Fruit fly (Drosophila melanogaster) whole organism, embryonic: ENCODE data around the gene jdp.

Source experiments
- Abd-B ChIP-seq: fragments of 200-800 bp; sonication (Bioruptor generic); optimal IDR thresholded peaks from 2 replicates; lab custom pipeline; 2018; ENCODE audit warnings: missing biosample characterization, mild to moderate bottlenecking, missing genetic modification characterization, moderate library complexity
- Ada2b ChIP-seq: fragments of 200-800 bp; sonication (Bioruptor generic); IDR thresholded peaks from 2 replicates; pipeline ENCODE4 v1.3.6; 2022; ENCODE audit warnings: missing biosample characterization, missing genetic modification characterization
- Atf6 ChIP-seq: fragments of 200-800 bp; sonication (Bioruptor generic); IDR thresholded peaks from 2 replicates; pipeline ENCODE4 v1.3.6; 2022; ENCODE audit warnings: missing biosample characterization, missing genetic modification characterization
- BtbVII ChIP-seq: fragments of 200-800 bp; sonication (Bioruptor generic); optimal IDR thresholded peaks from 3 replicates; lab custom pipeline; 2017; ENCODE audit warnings: missing biosample characterization, mild to moderate bottlenecking, missing genetic modification characterization
- Bteb2 ChIP-seq: fragments of 200-800 bp; sonication (Bioruptor generic); optimal IDR thresholded peaks from 2 replicates; lab custom pipeline; 2016; ENCODE audit warnings: missing biosample characterization, missing genetic modification characterization
- CG11093 ChIP-seq: fragments of 200-800 bp; sonication (Bioruptor generic); IDR thresholded peaks from 3 replicates; pipeline ENCODE4 v1.3.6; 2022; ENCODE audit warnings: missing biosample characterization, missing genetic modification characterization
- CG12104 ChIP-seq: fragments of 200-800 bp; sonication (Bioruptor generic); optimal IDR thresholded peaks from 3 replicates; lab custom pipeline; 2016; ENCODE audit warnings: missing biosample characterization, missing genetic modification characterization
- CG12391 ChIP-seq: fragments of 200-800 bp; sonication (Bioruptor generic); optimal IDR thresholded peaks from 3 replicates; lab custom pipeline; 2018; ENCODE audit warnings: missing biosample characterization, mild to moderate bottlenecking, missing genetic modification characterization, moderate library complexity
- CG12942 ChIP-seq: fragments of 200-800 bp; sonication (Bioruptor generic); optimal IDR thresholded peaks from 3 replicates; lab custom pipeline; 2016; ENCODE audit warnings: missing biosample characterization, missing genetic modification characterization
- CG13424 ChIP-seq: fragments of 200-800 bp; sonication (Bioruptor generic); optimal IDR thresholded peaks from 2 replicates; lab custom pipeline; 2019; ENCODE audit warnings: missing biosample characterization, mild to moderate bottlenecking, missing genetic modification characterization, moderate library complexity
- CG14860 ChIP-seq: fragments of 200-800 bp; sonication (Bioruptor generic); IDR thresholded peaks from 3 replicates; pipeline ENCODE4 v1.3.6; 2022; ENCODE audit warnings: missing biosample characterization, missing genetic modification characterization; ENCODE audit not compliant: partially characterized antibody
- CG1602 ChIP-seq: fragments of 200-800 bp; sonication (Bioruptor generic); optimal IDR thresholded peaks from 3 replicates; lab custom pipeline; 2016; ENCODE audit warnings: missing biosample characterization, missing genetic modification characterization
- CG17385 ChIP-seq: fragments of 200-800 bp; sonication (Bioruptor generic); optimal IDR thresholded peaks from 3 replicates; lab custom pipeline; 2018; ENCODE audit warnings: missing biosample characterization, mild to moderate bottlenecking, missing genetic modification characterization
- CG17802 ChIP-seq: fragments of 200-800 bp; sonication (Bioruptor generic); optimal IDR thresholded peaks from 2 replicates; lab custom pipeline; 2018; ENCODE audit warnings: missing biosample characterization, mild to moderate bottlenecking, missing genetic modification characterization, moderate library complexity
- CG18262 ChIP-seq: fragments of 200-800 bp; optimal IDR thresholded peaks from 3 replicates; lab custom pipeline; 2019; ENCODE audit warnings: missing biosample characterization, mild to moderate bottlenecking, missing genetic modification characterization, moderate library complexity
- CG32767 ChIP-seq: fragments of 200-800 bp; sonication (Bioruptor generic); IDR thresholded peaks from 2 replicates; pipeline ENCODE4 v1.3.6; 2022; ENCODE audit warnings: missing biosample characterization, missing genetic modification characterization
- CG3281 ChIP-seq: fragments of 200-800 bp; sonication (Bioruptor generic); optimal IDR thresholded peaks from 3 replicates; lab custom pipeline; 2017; ENCODE audit warnings: missing biosample characterization, mild to moderate bottlenecking, missing genetic modification characterization
- CG34376 ChIP-seq: fragments of 200-800 bp; sonication (Bioruptor generic); optimal IDR thresholded peaks from 2 replicates; lab custom pipeline; 2018; ENCODE audit warnings: missing biosample characterization, mild to moderate bottlenecking, missing genetic modification characterization
- CG4282 ChIP-seq: fragments of 200-800 bp; sonication (Bioruptor generic); optimal IDR thresholded peaks from 2 replicates; lab custom pipeline; 2016; ENCODE audit warnings: missing biosample characterization, missing genetic modification characterization
- CG5245 ChIP-seq: fragments of 200-800 bp; sonication (Bioruptor generic); optimal IDR thresholded peaks from 3 replicates; lab custom pipeline; 2016; ENCODE audit warnings: missing biosample characterization, missing genetic modification characterization
- CG6175 ChIP-seq: fragments of 200-800 bp; sonication (Bioruptor generic); IDR thresholded peaks from 3 replicates; pipeline ENCODE4 v1.3.6; 2022; ENCODE audit warnings: missing biosample characterization, missing genetic modification characterization
- CG6254 ChIP-seq: fragments of 200-800 bp; sonication (Bioruptor generic); optimal IDR thresholded peaks from 3 replicates; lab custom pipeline; 2017; ENCODE audit warnings: mild to moderate bottlenecking, missing biosample characterization, missing genetic modification reagents, missing genetic modification characterization
- CG8944 ChIP-seq: fragments of 200-800 bp; sonication (Bioruptor generic); optimal IDR thresholded peaks from 3 replicates; lab custom pipeline; 2016; ENCODE audit warnings: missing biosample characterization, missing genetic modification characterization
- CG9727 ChIP-seq: fragments of 200-800 bp; sonication (Bioruptor generic); optimal IDR thresholded peaks from 3 replicates; lab custom pipeline; 2017; ENCODE audit warnings: missing biosample characterization, mild to moderate bottlenecking, missing genetic modification characterization
- D19A ChIP-seq: fragments of 200-800 bp; optimal IDR thresholded peaks from 3 replicates; lab custom pipeline; 2019; ENCODE audit warnings: missing biosample characterization, mild to moderate bottlenecking, missing genetic modification characterization, moderate library complexity
- Dek ChIP-seq: fragments of 200-800 bp; sonication (Bioruptor generic); optimal IDR thresholded peaks from 3 replicates; lab custom pipeline; 2019; ENCODE audit warnings: missing biosample characterization, mild to moderate bottlenecking, missing genetic modification characterization, moderate library complexity
- Dip3 ChIP-seq: fragments of 200-800 bp; sonication (Bioruptor generic); optimal IDR thresholded peaks from 3 replicates; lab custom pipeline; 2016; ENCODE audit warnings: missing biosample characterization, missing genetic modification characterization
- E2f1 ChIP-seq: fragments of 200-800 bp; sonication (Bioruptor generic); IDR thresholded peaks from 2 replicates; pipeline ENCODE4 v1.3.6; 2022; ENCODE audit warnings: missing biosample characterization, missing genetic modification characterization
- Fer3 ChIP-seq: fragments of 200-800 bp; sonication (Bioruptor generic); optimal IDR thresholded peaks from 2 replicates; lab custom pipeline; 2018; ENCODE audit warnings: missing biosample characterization, mild to moderate bottlenecking, missing genetic modification characterization, moderate library complexity
- Hr39 ChIP-seq: fragments of >200 bp; optimal IDR thresholded peaks from 2 replicates; lab custom pipeline; 2017
- MESR4 ChIP-seq: fragments of 200-800 bp; sonication (Bioruptor generic); optimal IDR thresholded peaks from 2 replicates; lab custom pipeline; 2018; ENCODE audit warnings: missing biosample characterization, mild to moderate bottlenecking, missing genetic modification characterization, moderate library complexity
- Meics ChIP-seq: fragments of 200-800 bp; sonication (Bioruptor generic); optimal IDR thresholded peaks from 2 replicates; lab custom pipeline; 2017; ENCODE audit warnings: missing biosample characterization, mild to moderate bottlenecking, missing genetic modification characterization
- Myb ChIP-seq: fragments of 200-800 bp; sonication (Bioruptor generic); optimal IDR thresholded peaks from 2 replicates; lab custom pipeline; 2016; ENCODE audit warnings: missing biosample characterization, missing genetic modification characterization
- Nf-YB ChIP-seq: fragments of 200-800 bp; sonication (Bioruptor generic); optimal IDR thresholded peaks from 3 replicates; lab custom pipeline; 2019; ENCODE audit warnings: missing biosample characterization, mild to moderate bottlenecking, missing genetic modification characterization, moderate library complexity
- bcd ChIP-seq: fragments of 200-800 bp; sonication (Bioruptor generic); optimal IDR thresholded peaks from 2 replicates; lab custom pipeline; 2017; ENCODE audit warnings: missing biosample characterization, mild to moderate bottlenecking, missing genetic modification characterization
- btn ChIP-seq: fragments of 200-800 bp; sonication (Bioruptor generic); optimal IDR thresholded peaks from 2 replicates; lab custom pipeline; 2016; ENCODE audit warnings: missing biosample characterization, missing genetic modification characterization
- chinmo ChIP-seq: fragments of 200-800 bp; sonication (Bioruptor generic); IDR thresholded peaks from 4 replicates; pipeline ENCODE4 v1.3.6; 2022; ENCODE audit warnings: missing biosample characterization, missing genetic modification characterization; ENCODE audit not compliant: partially characterized antibody
- disco-r ChIP-seq: fragments of 200-800 bp; sonication (Bioruptor generic); optimal IDR thresholded peaks from 2 replicates; lab custom pipeline; 2016; ENCODE audit warnings: missing biosample characterization, missing genetic modification characterization
- eve ChIP-seq, 2 experiments: fragments of >200 bp; optimal IDR thresholded peaks; 2 replicates each; lab custom pipeline; 2017; ENCODE audit warnings: missing biosample characterization in 2 of 2, missing genetic modification characterization in 2 of 2
- gce ChIP-seq: fragments of 200-800 bp; sonication (Bioruptor generic); IDR thresholded peaks from 3 replicates; pipeline ENCODE4 v1.3.6; 2022; ENCODE audit warnings: missing biosample characterization, missing genetic modification characterization
- jumu ChIP-seq: fragments of 200-800 bp; sonication (Bioruptor generic); optimal IDR thresholded peaks from 3 replicates; lab custom pipeline; 2016; ENCODE audit warnings: missing biosample characterization, missing genetic modification characterization
- klu ChIP-seq: fragments of 200-800 bp; sonication (Bioruptor generic); IDR thresholded peaks from 2 replicates; pipeline ENCODE4 v1.3.6; 2022; ENCODE audit warnings: missing biosample characterization, missing genetic modification characterization
- lbe ChIP-seq: fragments of 200-800 bp; sonication (Bioruptor generic); optimal IDR thresholded peaks from 2 replicates; lab custom pipeline; 2016; ENCODE audit warnings: missing biosample characterization, mild to moderate bottlenecking, missing genetic modification characterization
- mld ChIP-seq: fragments of 200-800 bp; sonication (Bioruptor generic); IDR thresholded peaks from 3 replicates; pipeline ENCODE4 v1.3.6; 2022; ENCODE audit warnings: missing biosample characterization, missing genetic modification characterization; ENCODE audit not compliant: partially characterized antibody
- p53 ChIP-seq: fragments of 200-800 bp; sonication (Bioruptor generic); optimal IDR thresholded peaks from 2 replicates; lab custom pipeline; 2016; ENCODE audit warnings: missing biosample characterization, missing genetic modification characterization
- pzg ChIP-seq: fragments of 200-800 bp; sonication (Bioruptor generic); optimal IDR thresholded peaks from 3 replicates; lab custom pipeline; 2018; ENCODE audit warnings: missing biosample characterization, mild to moderate bottlenecking, missing genetic modification characterization, moderate library complexity
- sr ChIP-seq: fragments of 200-800 bp; sonication (Bioruptor generic); IDR thresholded peaks from 3 replicates; pipeline ENCODE4 v1.3.6; 2022; ENCODE audit warnings: missing biosample characterization, missing genetic modification characterization
- stc ChIP-seq: fragments of 200-800 bp; sonication (Bioruptor generic); IDR thresholded peaks from 2 replicates; pipeline ENCODE4 v1.3.6; 2022; ENCODE audit warnings: missing biosample characterization, missing genetic modification characterization
- tap ChIP-seq: fragments of 200-800 bp; optimal IDR thresholded peaks from 3 replicates; lab custom pipeline; 2019; ENCODE audit warnings: missing biosample characterization, mild to moderate bottlenecking, missing genetic modification characterization, moderate library complexity
- unc-4 ChIP-seq: fragments of 200-800 bp; sonication (Bioruptor generic); IDR thresholded peaks from 2 replicates; pipeline ENCODE4 v1.3.6; 2022; ENCODE audit warnings: missing biosample characterization, missing genetic modification characterization; ENCODE audit not compliant: partially characterized antibody
- zen ChIP-seq: fragments of 200-800 bp; sonication (Bioruptor generic); optimal IDR thresholded peaks from 3 replicates; lab custom pipeline; 2018; ENCODE audit warnings: missing biosample characterization, mild to moderate bottlenecking, missing genetic modification characterization, moderate library complexity

The jdp gene

DNA sequence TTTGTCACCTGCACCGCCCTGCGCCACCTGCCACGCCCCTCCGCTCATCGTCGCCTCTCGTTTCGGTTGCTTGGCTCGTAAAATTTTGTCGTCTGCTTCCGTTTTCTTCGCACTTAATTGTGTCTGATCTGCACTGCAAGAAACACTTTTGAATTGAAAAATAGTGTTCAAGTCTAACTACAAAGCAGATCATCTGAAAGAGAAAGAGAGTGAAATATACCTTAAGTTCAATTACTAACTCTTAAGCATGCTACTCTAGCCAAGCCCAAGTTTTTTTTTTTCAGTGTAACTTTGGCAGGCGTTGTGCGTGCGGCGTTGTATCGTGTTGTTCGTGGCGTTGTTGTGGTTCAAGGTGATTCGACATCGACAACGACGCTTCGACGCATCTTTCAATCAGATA, 13.4 kb upstream of the jdp start (continued):
- TF ChIP-seq disco-r (GFP tag; lab: Kevin White, UChicago) = peak; percentile 90
- TF ChIP-seq E2f1 (GFP tag; lab: Robert Waterston, UW) = peak; percentile 89
- TF ChIP-seq Dip3 = peak; percentile 85
- TF ChIP-seq CG11093 (GFP tag; lab: Robert Waterston, UW) = peak; percentile 85; the same call in 2 of the 3 replicates
- TF ChIP-seq BtbVII (GFP tag; lab: Kevin White, UChicago) = peak; percentile 90
- TF ChIP-seq lbe = no peak
- TF ChIP-seq gce (GFP tag; lab: Robert Waterston, UW) = peak; percentile 88; the same call in 2 of the 3 replicates
- peak; percentile 31 for TF ChIP-seq MESR4 (GFP tag; lab: Kevin White, UChicago)
- peak; percentile 86 for TF ChIP-seq CG6175 (GFP tag; lab: Robert Waterston, UW)
- peak; percentile 91 for TF ChIP-seq CG12942 (GFP tag; lab: Kevin White, UChicago)
- peak; percentile 86 for TF ChIP-seq klu (GFP tag; lab: Robert Waterston, UW)
- TF ChIP-seq btn (GFP tag; lab: Kevin White, UChicago) = peak; percentile 92
- TF ChIP-seq CG9727 (GFP tag; lab: Kevin White, UChicago) = peak; percentile 88
- peak; percentile 95 for TF ChIP-seq Fer3 (tag; lab: Kevin White, UChicago)
- TF ChIP-seq CG34376 (GFP tag; lab: Kevin White, UChicago) = peak; percentile 92
- peak; percentile 93 for TF ChIP-seq Meics
- TF ChIP-seq sr (GFP tag; lab: Robert Waterston, UW) = peak; percentile 77
- peak; percentile 92 for TF ChIP-seq CG5245 (GFP tag; lab: Kevin White, UChicago)
- peak; percentile 55 for TF ChIP-seq Nf-YB
- peak; percentile 88 for TF ChIP-seq CG12104 (GFP tag; lab: Kevin White, UChicago)
- peak; percentile 78 for TF ChIP-seq CG32767 (GFP tag; lab: Robert Waterston, UW)
- peak; percentile 95 for TF ChIP-seq jumu (GFP tag; lab: Kevin White, UChicago)
- TF ChIP-seq CG13424 (tag; lab: Kevin White, UChicago) = peak; percentile 92
- TF ChIP-seq eve (GFP tag; optimal IDR thresholded peaks at IDR 0.05; lab: Kevin White, UChicago) = peak in 1 of 2 experiments; percentile 94
- peak; percentile 86 for TF ChIP-seq CG17385
- peak; percentile 83 for TF ChIP-seq tap (tag; lab: Kevin White, UChicago)
- no peak for TF ChIP-seq chinmo (GFP tag; lab: Robert Waterston, UW)
- peak; percentile 83 for TF ChIP-seq Myb
- TF ChIP-seq CG6254 (GFP tag; lab: Kevin White, UChicago) = peak; percentile 84
- TF ChIP-seq CG18262 (tag; lab: Kevin White, UChicago) = peak; percentile 83
- TF ChIP-seq pzg (GFP tag; lab: Kevin White, UChicago) = peak; percentile 16
- peak; percentile 92 for TF ChIP-seq CG4282
- TF ChIP-seq CG14860 (GFP tag; lab: Robert Waterston, UW) = no peak
- peak; percentile 73 for TF ChIP-seq D19A (tag; lab: Kevin White, UChicago)
- TF ChIP-seq p53 (GFP tag; lab: Kevin White, UChicago) = peak; percentile 89
- peak; percentile 90 for TF ChIP-seq Atf6 (GFP tag; lab: Robert Waterston, UW)
- TF ChIP-seq Bteb2 = peak; percentile 88
- TF ChIP-seq CG8944 (GFP tag; lab: Kevin White, UChicago) = peak; percentile 92
- TF ChIP-seq stc (GFP tag; lab: Robert Waterston, UW) = peak; percentile 87
- TF ChIP-seq Abd-B (GFP tag; lab: Kevin White, UChicago) = peak; percentile 93
- peak; percentile 95 for TF ChIP-seq Ada2b
- peak; percentile 91 for TF ChIP-seq bcd
- TF ChIP-seq unc-4 (GFP tag; lab: Robert Waterston, UW) = no peak
- TF ChIP-seq CG17802 = peak; percentile 81
- peak; percentile 87 for TF ChIP-seq CG1602 (GFP tag; lab: Kevin White, UChicago)
- peak; percentile 92 for TF ChIP-seq Dek
- no peak for TF ChIP-seq mld (GFP tag; lab: Robert Waterston, UW)
- TF ChIP-seq CG3281 = peak; percentile 92
- peak; percentile 80 for TF ChIP-seq zen (tag; lab: Kevin White, UChicago)
- TF ChIP-seq Hr39 = no peak
- peak; percentile 88 for TF ChIP-seq CG12391
